Fruit fly (Drosophila melanogaster) whole organism, embryonic: Measurements from ENCODE around the gene CG43085.

Source experiments
- Aef1 ChIP-seq: fragments of 200-800 bp; sonication (Bioruptor generic); IDR thresholded peaks from 3 replicates; pipeline ENCODE4 v1.3.6; 2022; ENCODE audit warnings: missing biosample characterization, missing genetic modification characterization
- Awh ChIP-seq: fragments of 200-800 bp; sonication (Bioruptor generic); IDR thresholded peaks from 2 replicates; pipeline ENCODE4, ENCODE4 v1.3.6; 2022; ENCODE audit warnings: missing biosample characterization, missing genetic modification characterization
- Bteb2 ChIP-seq: fragments of 200-800 bp; sonication (Bioruptor generic); optimal IDR thresholded peaks from 2 replicates; lab custom pipeline; 2016; ENCODE audit warnings: missing biosample characterization, missing genetic modification characterization
- CG10654 ChIP-seq: fragments of 200-800 bp; sonication (Bioruptor generic); optimal IDR thresholded peaks from 2 replicates; lab custom pipeline; 2016; ENCODE audit warnings: missing biosample characterization, missing genetic modification characterization
- CG12744 ChIP-seq: fragments of 200-800 bp; sonication (Bioruptor generic); optimal IDR thresholded peaks from 2 replicates; lab custom pipeline; 2016; ENCODE audit warnings: missing biosample characterization, missing genetic modification characterization
- CG14014 ChIP-seq: fragments of 200-800 bp; sonication (Bioruptor generic); IDR thresholded peaks from 2 replicates; pipeline ENCODE4 v1.3.6; 2022; ENCODE audit warnings: missing biosample characterization, missing genetic modification characterization
- CG15479 ChIP-seq: fragments of 200-800 bp; sonication (Bioruptor generic); optimal IDR thresholded peaks from 3 replicates; lab custom pipeline; 2019; ENCODE audit warnings: missing biosample characterization, mild to moderate bottlenecking, missing genetic modification characterization, moderate library complexity
- CG17568 ChIP-seq: fragments of 200-800 bp; sonication (Bioruptor generic); optimal IDR thresholded peaks from 2 replicates; lab custom pipeline; 2018; ENCODE audit warnings: missing biosample characterization, mild to moderate bottlenecking, missing genetic modification characterization, moderate library complexity
- CG18262 ChIP-seq: fragments of 200-800 bp; optimal IDR thresholded peaks from 3 replicates; lab custom pipeline; 2019; ENCODE audit warnings: missing biosample characterization, mild to moderate bottlenecking, missing genetic modification characterization, moderate library complexity
- CG18599 ChIP-seq: fragments of 200-800 bp; sonication (Bioruptor generic); optimal IDR thresholded peaks from 3 replicates; lab custom pipeline; 2017; ENCODE audit warnings: missing biosample characterization, missing genetic modification characterization, mild to moderate bottlenecking, moderate library complexity, missing genetic modification reagents
- CG2116 ChIP-seq: fragments of 200-800 bp; sonication (Bioruptor generic); optimal IDR thresholded peaks from 3 replicates; lab custom pipeline; 2018; ENCODE audit warnings: missing biosample characterization, mild to moderate bottlenecking, missing genetic modification characterization
- CG31365 ChIP-seq: fragments of 200-800 bp; sonication (Bioruptor generic); optimal IDR thresholded peaks from 2 replicates; lab custom pipeline; 2018; ENCODE audit warnings: missing biosample characterization, mild to moderate bottlenecking, missing genetic modification characterization
- CG32767 ChIP-seq: fragments of 200-800 bp; sonication (Bioruptor generic); IDR thresholded peaks from 2 replicates; pipeline ENCODE4 v1.3.6; 2022; ENCODE audit warnings: missing biosample characterization, missing genetic modification characterization
- Chrac-16 ChIP-seq: fragments of 200-800 bp; sonication (Bioruptor generic); optimal IDR thresholded peaks from 3 replicates; lab custom pipeline; 2016; ENCODE audit warnings: missing biosample characterization, missing genetic modification characterization
- Fer1 ChIP-seq: fragments of 200-800 bp; sonication (Bioruptor generic); optimal IDR thresholded peaks from 2 replicates; lab custom pipeline; 2017; ENCODE audit warnings: missing biosample characterization, mild to moderate bottlenecking, missing genetic modification characterization
- Gsc ChIP-seq: fragments of 200-800 bp; sonication (Bioruptor generic); IDR thresholded peaks from 2 replicates; pipeline ENCODE4 v1.3.6; 2022; ENCODE audit warnings: missing biosample characterization, missing genetic modification characterization
- HLHmδ ChIP-seq: fragments of 200-800 bp; sonication (Bioruptor generic); optimal IDR thresholded peaks from 2 replicates; lab custom pipeline; 2018; ENCODE audit warnings: missing biosample characterization, mild to moderate bottlenecking, missing genetic modification characterization, moderate library complexity
- Nf-YB ChIP-seq: fragments of 200-800 bp; sonication (Bioruptor generic); optimal IDR thresholded peaks from 3 replicates; lab custom pipeline; 2019; ENCODE audit warnings: missing biosample characterization, mild to moderate bottlenecking, missing genetic modification characterization, moderate library complexity
- Oaz ChIP-seq: fragments of 200-800 bp; sonication (Bioruptor generic); IDR thresholded peaks from 2 replicates; pipeline ENCODE4 v1.3.6; 2022; ENCODE audit warnings: missing biosample characterization, missing genetic modification characterization
- Scr ChIP-seq: fragments of 200-800 bp; sonication (Bioruptor generic); IDR thresholded peaks from 2 replicates; pipeline ENCODE4 v1.3.6; 2022; ENCODE audit warnings: missing biosample characterization, missing genetic modification characterization; ENCODE audit not compliant: partially characterized antibody
- Sry-β ChIP-seq: fragments of 200-800 bp; sonication (Bioruptor generic); optimal IDR thresholded peaks from 2 replicates; lab custom pipeline; 2018; ENCODE audit warnings: missing biosample characterization, mild to moderate bottlenecking, missing genetic modification characterization, moderate library complexity
- Ssrp ChIP-seq: fragments of 200-800 bp; sonication (Bioruptor generic); optimal IDR thresholded peaks from 2 replicates; lab custom pipeline; 2018; ENCODE audit warnings: missing biosample characterization, mild to moderate bottlenecking, missing genetic modification characterization, moderate library complexity
- Xbp1 ChIP-seq: fragments of 200-800 bp; sonication (Bioruptor generic); optimal IDR thresholded peaks from 3 replicates; lab custom pipeline; 2016; ENCODE audit warnings: missing biosample characterization, mild to moderate bottlenecking, missing genetic modification characterization
- Xrp1 ChIP-seq: fragments of 200-800 bp; sonication (Bioruptor generic); IDR thresholded peaks from 2 replicates; pipeline ENCODE4 v1.3.6; 2022; ENCODE audit warnings: missing biosample characterization, missing genetic modification characterization
- fd64A ChIP-seq: fragments of 200-800 bp; sonication (Bioruptor generic); optimal IDR thresholded peaks from 3 replicates; lab custom pipeline; 2018; ENCODE audit warnings: missing biosample characterization, mild to moderate bottlenecking, missing genetic modification characterization
- ham ChIP-seq: fragments of 200-800 bp; sonication (Bioruptor generic); IDR thresholded peaks from 2 replicates; pipeline ENCODE4 v1.3.6; 2022; ENCODE audit warnings: missing biosample characterization, missing genetic modification characterization
- hkb ChIP-seq, 2 experiments: fragments of 200-800 bp in 1 of 2; fragments of >200 bp in 1 of 2; sonication (Bioruptor generic) in 1 of 2; IDR thresholded peaks in 1 of 2; optimal IDR thresholded peaks in 1 of 2; 2 replicates each; pipeline versions ENCODE4 v1.3.6 to Lab custom; 2017 to 2022; ENCODE audit warnings: missing biosample characterization in 1 of 2, missing genetic modification characterization in 1 of 2
- inv ChIP-seq: fragments of 200-800 bp; sonication (Bioruptor generic); IDR thresholded peaks from 2 replicates; pipeline ENCODE4 v1.3.6; 2022; ENCODE audit warnings: missing biosample characterization, missing genetic modification characterization; ENCODE audit not compliant: partially characterized antibody
- jing ChIP-seq: fragments of 200-800 bp; sonication (Bioruptor generic); optimal IDR thresholded peaks from 2 replicates; lab custom pipeline; 2018; ENCODE audit warnings: missing biosample characterization, mild to moderate bottlenecking, missing genetic modification characterization
- kah ChIP-seq: fragments of 200-800 bp; sonication (Bioruptor generic); optimal IDR thresholded peaks from 2 replicates; lab custom pipeline; 2018; ENCODE audit warnings: missing biosample characterization, mild to moderate bottlenecking, missing genetic modification characterization
- prd ChIP-seq, 3 experiments: fragments of >200 bp in 2 of 3; fragments of 200-800 bp in 1 of 3; sonication (Bioruptor generic) in 1 of 3; optimal IDR thresholded peaks in 2 of 3; IDR thresholded peaks in 1 of 3; 2 replicates in 2 of 3; 3 replicates in 1 of 3; pipeline versions ENCODE4 v1.3.6 to Lab custom; 2017 to 2022; ENCODE audit warnings: missing biosample characterization in 1 of 3, missing genetic modification characterization in 1 of 3
- salm ChIP-seq: fragments of 200-800 bp; sonication (Bioruptor generic); optimal IDR thresholded peaks from 2 replicates; lab custom pipeline; 2018; ENCODE audit warnings: missing biosample characterization, mild to moderate bottlenecking, missing genetic modification characterization
- sens ChIP-seq: fragments of 200-800 bp; sonication (Bioruptor generic); peaks from one replicate; lab custom pipeline; 2016; ENCODE audit warnings: missing biosample characterization, missing genetic modification characterization
- sisA ChIP-seq: fragments of 200-800 bp; sonication (Bioruptor generic); IDR thresholded peaks from 2 replicates; pipeline ENCODE4 v1.3.6; 2022; ENCODE audit warnings: missing biosample characterization, missing genetic modification characterization
- stc ChIP-seq: fragments of 200-800 bp; sonication (Bioruptor generic); IDR thresholded peaks from 2 replicates; pipeline ENCODE4 v1.3.6; 2022; ENCODE audit warnings: missing biosample characterization, missing genetic modification characterization
- toy ChIP-seq: fragments of 200-800 bp; sonication (Bioruptor generic); IDR thresholded peaks from 2 replicates; pipeline ENCODE4 v1.3.6; 2022; ENCODE audit warnings: missing biosample characterization, missing genetic modification characterization
- trem ChIP-seq: fragments of 200-800 bp; optimal IDR thresholded peaks from 3 replicates; lab custom pipeline; 2019; ENCODE audit warnings: missing biosample characterization, mild to moderate bottlenecking, missing genetic modification characterization, moderate library complexity
- vfl ChIP-seq: fragments of 200-800 bp; sonication (Bioruptor generic); optimal IDR thresholded peaks from 2 replicates; lab custom pipeline; 2016; ENCODE audit warnings: missing biosample characterization, missing genetic modification characterization
- wdn ChIP-seq: fragments of 200-800 bp; sonication (Bioruptor generic); IDR thresholded peaks from 2 replicates; pipeline ENCODE4 v1.3.6; 2022; ENCODE audit warnings: missing biosample characterization, missing genetic modification characterization
- wor ChIP-seq: fragments of 200-800 bp; sonication (Bioruptor generic); IDR thresholded peaks from 2 replicates; pipeline ENCODE4 v1.3.6; 2022; ENCODE audit warnings: missing biosample characterization, missing genetic modification characterization

The CG43085 gene

DNA sequence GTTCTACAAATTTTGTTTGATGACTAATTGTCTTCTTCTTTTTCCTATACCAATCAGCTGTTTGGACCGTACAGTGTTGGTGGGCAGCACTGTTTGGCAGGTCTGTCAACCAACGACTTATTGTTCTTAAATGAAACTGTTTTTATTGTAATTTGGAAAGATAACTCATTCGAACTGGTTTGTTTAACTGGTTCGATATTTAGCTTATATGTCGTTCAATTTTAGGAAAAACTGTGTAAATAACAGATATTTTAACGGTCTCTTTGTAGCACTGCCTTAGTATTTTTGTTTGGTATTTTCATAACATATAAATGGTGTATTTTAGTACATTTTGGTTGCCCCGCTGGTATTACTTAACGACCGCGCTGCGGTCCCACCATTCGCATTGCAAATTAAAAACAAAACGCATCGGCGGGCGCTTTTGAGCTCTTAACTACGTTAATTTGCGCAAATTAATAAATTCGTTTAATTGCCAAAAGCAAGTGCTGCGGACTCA lies 25.0 kb downstream of the CG43085 start, which contains the start of the genes Vps60 and anchor (continued):
- peak; percentile 79 for TF ChIP-seq CG2116 (GFP tag; lab: Kevin White, UChicago)
- no peak for TF ChIP-seq Gsc (GFP tag; lab: Robert Waterston, UW)
- TF ChIP-seq Aef1 (GFP tag; lab: Robert Waterston, UW): no peak
- TF ChIP-seq CG31365 (tag; lab: Kevin White, UChicago): no peak
- peak; percentile 53 for TF ChIP-seq Fer1 (GFP tag; lab: Kevin White, UChicago)
- no peak for TF ChIP-seq CG17568 (GFP tag; lab: Kevin White, UChicago)
- no peak for TF ChIP-seq Oaz
- peak; percentile 38 for TF ChIP-seq Nf-YB (GFP tag; lab: Kevin White, UChicago)
- no peak for TF ChIP-seq sisA (GFP tag; lab: Robert Waterston, UW)
- TF ChIP-seq Xrp1 (GFP tag; lab: Robert Waterston, UW): 0 out of 2 replicates have a peak, but pooled peaks have one; percentile 14
- TF ChIP-seq Chrac-16 (GFP tag; lab: Kevin White, UChicago): peak; percentile 60
- TF ChIP-seq jing (GFP tag; lab: Kevin White, UChicago): no peak
- peak; percentile 49 for TF ChIP-seq CG10654 (GFP tag; lab: Kevin White, UChicago)
- TF ChIP-seq CG18262 (tag; lab: Kevin White, UChicago): peak; percentile 47
- TF ChIP-seq hkb (optimal IDR thresholded peaks at IDR 0.05; lab: Kevin White, UChicago): peak; percentile 67
- TF ChIP-seq hkb (GFP tag; IDR thresholded peaks at IDR 0.05; lab: Robert Waterston, UW): no peak; the same call in 1 of the 2 replicates
- no peak for TF ChIP-seq wor
- TF ChIP-seq Sry-β (GFP tag; lab: Kevin White, UChicago): no peak
- peak; percentile 57 for TF ChIP-seq CG18599 (GFP tag; lab: Kevin White, UChicago)
- no peak for TF ChIP-seq toy (GFP tag; lab: Robert Waterston, UW)
- TF ChIP-seq CG15479: no peak
- no peak for TF ChIP-seq Awh
- TF ChIP-seq CG32767 (GFP tag; lab: Robert Waterston, UW): no peak
- no peak for TF ChIP-seq Ssrp (tag; lab: Kevin White, UChicago)
- peak; percentile 76 for TF ChIP-seq Bteb2 (GFP tag; lab: Kevin White, UChicago)
- no peak for TF ChIP-seq inv (GFP tag; lab: Robert Waterston, UW)
- TF ChIP-seq CG14014 (GFP tag; lab: Robert Waterston, UW): 0 out of 2 replicates have a peak, but pooled peaks have one; percentile 11
- no peak for TF ChIP-seq fd64A (GFP tag; lab: Kevin White, UChicago)
- no peak for TF ChIP-seq stc
- peak; percentile 90 for TF ChIP-seq sens
- no peak for TF ChIP-seq prd (optimal IDR thresholded peaks at IDR 0.05; lab: Kevin White, UChicago)
- TF ChIP-seq prd (GFP tag; IDR thresholded peaks at IDR 0.05; lab: Robert Waterston, UW): no peak; the same call in 2 of the 3 replicates
- peak; percentile 97 for TF ChIP-seq trem (tag; lab: Kevin White, UChicago)
- no peak for TF ChIP-seq salm
- peak; percentile 41 for TF ChIP-seq Scr (GFP tag; lab: Robert Waterston, UW)
- TF ChIP-seq CG12744: no peak
- peak; percentile 66 for TF ChIP-seq vfl
- no peak for TF ChIP-seq kah (GFP tag; lab: Kevin White, UChicago)
- TF ChIP-seq ham (GFP tag; lab: Robert Waterston, UW): no peak
- no peak for TF ChIP-seq HLHmδ
- TF ChIP-seq wdn (GFP tag; lab: Robert Waterston, UW): no peak
- peak; percentile 69 for TF ChIP-seq Xbp1 (GFP tag; lab: Kevin White, UChicago)
